Worm (Caenorhabditis elegans) whole organism, mixed stage, embryonic: Measurements from ENCODE around the gene bath-9.

Source experiments
- bed-3 ChIP-seq: fragments of 200-800 bp; sonication (Bioruptor generic); optimal IDR thresholded peaks from 3 replicates; lab custom pipeline; 2018; ENCODE audit warnings: mild to moderate bottlenecking, missing genetic modification characterization, moderate library complexity, missing compliant biosample characterization
- blmp-1 ChIP-seq: fragments of 150-350 bp; optimal IDR thresholded peaks from 2 replicates; lab custom pipeline; 2014; ENCODE audit warnings: missing biosample characterization, missing genetic modification characterization
- ceh-39 ChIP-seq: fragments of 150-350 bp; optimal IDR thresholded peaks from 2 replicates; lab custom pipeline; 2014; ENCODE audit warnings: missing biosample characterization, missing genetic modification characterization
- ceh-43 ChIP-seq: fragments of 200-800 bp; sonication (Bioruptor generic); optimal IDR thresholded peaks from 2 replicates; lab custom pipeline; 2018; ENCODE audit warnings: mild to moderate bottlenecking, missing genetic modification characterization, moderate library complexity, missing compliant biosample characterization
- ceh-83 ChIP-seq: fragments of 200-800 bp; sonication (Bioruptor generic); optimal IDR thresholded peaks from 2 replicates; lab custom pipeline; 2018; ENCODE audit warnings: mild to moderate bottlenecking, missing genetic modification characterization, missing compliant biosample characterization
- ces-1 ChIP-seq: fragments of 150-350 bp; optimal IDR thresholded peaks from 2 replicates; lab custom pipeline; 2014; ENCODE audit warnings: missing biosample characterization, missing genetic modification reagents, missing genetic modification characterization
- cnd-1 ChIP-seq: fragments of 200-800 bp; sonication (Bioruptor generic); optimal IDR thresholded peaks from 2 replicates; lab custom pipeline; 2018; ENCODE audit warnings: mild to moderate bottlenecking, missing genetic modification characterization, missing compliant biosample characterization
- elt-1 ChIP-seq: sonication (generic microtip); optimal IDR thresholded peaks from 2 replicates; lab custom pipeline; 2017; ENCODE audit warnings: missing genetic modification characterization, mild to moderate bottlenecking, missing compliant biosample characterization, antibody characterized with exemption, moderate library complexity, borderline replicate concordance; ENCODE audit not compliant: insufficient read depth
- elt-3 ChIP-seq: fragments of 150-350 bp; optimal IDR thresholded peaks from 2 replicates; lab custom pipeline; 2014; ENCODE audit warnings: missing biosample characterization, missing genetic modification characterization
- ham-2 ChIP-seq: fragments of 200-800 bp; sonication (Bioruptor generic); optimal IDR thresholded peaks from 2 replicates; lab custom pipeline; 2018; ENCODE audit warnings: mild to moderate bottlenecking, missing genetic modification characterization, missing compliant biosample characterization
- hlh-1 ChIP-seq: fragments of 150-350 bp; optimal IDR thresholded peaks from 2 replicates; lab custom pipeline; 2014; ENCODE audit warnings: missing biosample characterization, missing genetic modification reagents, missing genetic modification characterization
- lin-13 ChIP-seq: fragments of 150-350 bp; optimal IDR thresholded peaks from 2 replicates; lab custom pipeline; 2014; ENCODE audit warnings: missing biosample characterization, missing genetic modification characterization
- lin-32 ChIP-seq: fragments of 200-800 bp; sonication (Bioruptor generic); optimal IDR thresholded peaks from 2 replicates; lab custom pipeline; 2018; ENCODE audit warnings: mild to moderate bottlenecking, missing genetic modification characterization, missing compliant biosample characterization
- lsy-2 ChIP-seq: fragments of 150-350 bp; optimal IDR thresholded peaks from 2 replicates; lab custom pipeline; 2014; ENCODE audit warnings: missing biosample characterization, missing genetic modification characterization
- mab-5 ChIP-seq: fragments of 150-350 bp; optimal IDR thresholded peaks from 2 replicates; lab custom pipeline; 2014; ENCODE audit warnings: missing biosample characterization, missing genetic modification characterization
- mls-2 ChIP-seq: sonication (generic microtip); optimal IDR thresholded peaks from 2 replicates; lab custom pipeline; 2016; ENCODE audit warnings: mild to moderate bottlenecking, missing genetic modification characterization, moderate library complexity, missing compliant biosample characterization
- nhr-12 ChIP-seq: fragments of 150-350 bp; optimal IDR thresholded peaks from 2 replicates; lab custom pipeline; 2014; ENCODE audit warnings: missing biosample characterization, missing genetic modification characterization
- nhr-2 ChIP-seq: fragments of 150-350 bp; optimal IDR thresholded peaks from 2 replicates; lab custom pipeline; 2014; ENCODE audit warnings: missing biosample characterization, missing genetic modification characterization
- nhr-237 ChIP-seq: fragments of 150-350 bp; optimal IDR thresholded peaks from 2 replicates; lab custom pipeline; 2014; ENCODE audit warnings: missing biosample characterization, missing genetic modification characterization
- nhr-76 ChIP-seq: sonication (generic microtip); optimal IDR thresholded peaks from 2 replicates; lab custom pipeline; 2017; ENCODE audit warnings: missing biosample characterization, missing genetic modification characterization
- pha-4 ChIP-seq: fragments of 150-350 bp; optimal IDR thresholded peaks from 2 replicates; lab custom pipeline; 2018; ENCODE audit warnings: missing biosample characterization, missing genetic modification reagents, missing genetic modification characterization
- sem-2 ChIP-seq: fragments of 200-800 bp; sonication (Bioruptor generic); optimal IDR thresholded peaks from 2 replicates; lab custom pipeline; 2018; ENCODE audit warnings: mild to moderate bottlenecking, missing genetic modification characterization, missing compliant biosample characterization
- snpc-4 ChIP-seq: fragments of 150-350 bp; optimal IDR thresholded peaks from 2 replicates; lab custom pipeline; 2014; ENCODE audit warnings: missing biosample characterization, missing genetic modification characterization
- sptf-1 ChIP-seq: sonication (generic microtip); optimal IDR thresholded peaks from 2 replicates; lab custom pipeline; 2017; ENCODE audit warnings: mild to moderate bottlenecking, missing genetic modification characterization, moderate library complexity, missing compliant biosample characterization
- tbx-8 ChIP-seq: fragments of 200-800 bp; sonication (Bioruptor generic); optimal IDR thresholded peaks from 2 replicates; lab custom pipeline; 2018; ENCODE audit warnings: mild to moderate bottlenecking, missing genetic modification characterization, moderate library complexity, missing compliant biosample characterization
- unc-39 ChIP-seq: fragments of 150-350 bp; optimal IDR thresholded peaks from 2 replicates; lab custom pipeline; 2014; ENCODE audit warnings: missing biosample characterization, missing genetic modification characterization
- zip-8 ChIP-seq: fragments of 150-350 bp; optimal IDR thresholded peaks from 2 replicates; lab custom pipeline; 2014; ENCODE audit warnings: missing biosample characterization, missing genetic modification characterization
- ztf-11 ChIP-seq: fragments of 150-350 bp; optimal IDR thresholded peaks from 2 replicates; lab custom pipeline; 2014; ENCODE audit warnings: missing biosample characterization, missing genetic modification characterization

The bath-9 gene

DNA sequence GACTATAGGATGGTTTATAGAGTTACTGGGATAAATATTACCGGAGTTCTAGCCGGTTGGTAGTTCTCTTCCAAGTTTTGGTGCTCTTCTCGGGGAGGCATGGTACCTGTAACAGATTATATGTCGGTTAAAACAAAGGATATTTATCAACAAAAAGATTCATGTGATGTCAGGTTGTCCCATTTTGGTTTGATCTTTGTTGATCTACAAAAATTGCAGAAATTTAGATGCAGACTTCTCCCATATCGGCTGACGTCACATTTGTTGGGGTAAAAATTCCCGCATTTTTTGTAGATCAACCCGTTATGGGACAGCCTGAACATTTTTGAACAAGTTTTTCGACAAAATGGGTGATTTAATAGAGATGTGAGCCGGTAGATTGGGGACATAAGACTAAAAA is 8.8 kb upstream of the bath-9 start, which contains the start of gene Y49F6C.7:
Gene Y49F6C.7 (minus strand): TSS at position 101 of the 400 bp plus-strand sequence.
- TF ChIP-seq ceh-83 (GFP tag; lab: Kevin White, UChicago) (no peak), nhr-2 (tag; lab: Kevin White, UChicago) (no peak), nhr-12 (no peak), nhr-237 (tag; lab: Kevin White, UChicago) (no peak), sem-2 (GFP tag; lab: Kevin White, UChicago) (no peak), ceh-43 (no peak), blmp-1 (tag; lab: Kevin White, UChicago) (no peak), lin-13 (tag; lab: Kevin White, UChicago) (no peak), nhr-76 (tag; lab: Kevin White, UChicago) (no peak), bed-3 (GFP tag; lab: Kevin White, UChicago) (no peak), tbx-8 (GFP tag; lab: Kevin White, UChicago) (no peak), unc-39 (tag; lab: Kevin White, UChicago) (no peak), lin-32 (GFP tag; lab: Kevin White, UChicago) (no peak), cnd-1 (no peak), elt-1 (tag; lab: Kevin White, UChicago) (no peak), elt-3 (tag; lab: Kevin White, UChicago) (no peak)

DNA sequence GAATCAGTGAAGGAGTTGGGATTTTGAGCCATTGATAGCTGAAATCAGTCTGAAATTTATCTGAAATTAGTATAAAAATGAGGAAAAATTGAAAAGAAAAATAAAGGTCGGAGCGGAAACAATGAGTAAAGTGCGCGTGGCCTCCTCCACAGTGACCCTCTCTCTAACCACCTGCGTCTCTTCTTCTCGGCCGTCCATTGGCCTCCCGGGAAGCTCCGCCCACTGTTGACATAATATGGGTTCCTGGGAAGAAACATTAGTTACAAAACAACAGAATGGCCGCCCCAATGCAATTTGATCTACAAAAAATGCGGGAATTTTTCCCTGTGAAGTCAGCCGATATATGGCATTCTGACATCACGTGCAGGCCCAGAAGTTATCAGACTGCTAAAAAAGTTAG is 6.8 kb upstream of the bath-9 start, which contains the start of gene Y49F6C.8:
Gene Y49F6C.8 (minus strand): TSS at position 51 of the 400 bp plus-strand sequence.
- no peak for TF ChIP-seq lin-32 (GFP tag; lab: Kevin White, UChicago)
- no peak for TF ChIP-seq zip-8 (tag; lab: Kevin White, UChicago)
- no peak for TF ChIP-seq sem-2 (GFP tag; lab: Kevin White, UChicago)
- peak; percentile 87 for TF ChIP-seq lsy-2 (tag; lab: Kevin White, UChicago)
- TF ChIP-seq bed-3 (GFP tag; lab: Kevin White, UChicago): no peak

DNA sequence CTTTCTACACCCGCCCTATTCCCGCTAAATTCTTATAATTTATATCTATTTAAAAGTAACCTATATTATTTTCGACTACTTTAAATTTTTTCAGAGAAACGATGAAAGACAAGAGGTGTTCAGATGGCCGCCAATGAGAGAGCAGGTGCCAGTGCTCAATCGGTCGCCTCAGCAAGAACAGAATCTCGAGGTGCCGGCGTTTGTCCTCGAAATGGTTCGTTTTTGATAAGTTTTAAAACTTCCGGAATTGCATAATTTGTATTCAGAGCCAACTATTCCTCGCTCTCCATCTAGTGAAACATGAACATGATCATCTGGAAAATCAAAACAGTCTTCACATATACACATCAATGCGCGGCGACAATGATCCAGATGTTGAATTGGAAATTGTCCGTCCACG is 5.9 kb upstream of the bath-9 start, which contains the start of gene bath-23:
Gene bath-23 (plus strand): TSS at position 301 of the 400 bp plus-strand sequence.
- TF ChIP-seq ceh-39: no peak
- no peak for TF ChIP-seq ham-2 (GFP tag; lab: Kevin White, UChicago)
- TF ChIP-seq mab-5 (tag; lab: Kevin White, UChicago): no peak
- no peak for TF ChIP-seq ztf-11 (tag; lab: Kevin White, UChicago)
- no peak for TF ChIP-seq mls-2
- no peak for TF ChIP-seq nhr-76 (tag; lab: Kevin White, UChicago)
- no peak for TF ChIP-seq unc-39 (tag; lab: Kevin White, UChicago)
- TF ChIP-seq sptf-1 (tag; lab: Kevin White, UChicago): no peak
- TF ChIP-seq, all 35 proteins: peak for 0

DNA sequence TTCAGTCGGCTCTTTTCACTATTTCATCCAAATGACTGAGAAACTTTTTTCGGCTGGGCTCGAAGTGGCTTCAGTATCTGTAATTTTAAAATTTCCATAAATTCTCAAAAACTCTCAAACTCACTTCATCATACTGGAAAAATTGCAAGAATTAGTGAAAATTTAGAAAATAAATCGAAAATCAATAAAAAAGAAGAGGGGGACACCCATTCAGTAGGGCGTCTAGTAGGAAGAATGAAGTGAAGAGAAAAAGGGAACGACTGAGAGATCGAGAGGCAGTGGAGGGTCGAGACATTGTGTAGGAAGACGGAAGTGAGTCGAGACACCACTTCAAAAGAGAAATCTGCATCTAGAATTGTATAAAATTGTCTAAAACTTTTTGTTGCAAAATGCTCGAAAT is 3.0 kb upstream of the bath-9 start:
- TF ChIP-seq ces-1 (GFP tag; lab: Kevin White, UChicago) (peak; percentile 77), nhr-12 (no peak)

DNA sequence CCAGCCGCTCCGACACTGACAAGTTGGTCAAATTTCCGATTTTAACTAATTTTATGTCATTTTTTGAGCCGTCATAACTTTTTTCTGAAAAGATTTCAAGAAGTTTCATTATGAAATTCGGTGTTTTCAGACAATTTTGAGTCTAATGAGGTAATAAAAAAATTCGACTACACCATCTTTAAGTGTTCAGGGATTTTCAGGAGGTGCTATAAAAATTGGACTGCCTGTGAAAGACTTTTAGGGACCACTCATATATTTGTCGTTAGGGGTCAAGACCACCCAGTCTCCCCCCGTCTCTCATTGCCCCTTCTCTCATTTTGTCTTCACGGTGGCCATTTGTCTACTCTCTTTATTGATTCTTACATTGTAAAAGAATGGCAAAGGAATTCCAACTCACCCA is 2.1 kb upstream of the bath-9 start, which contains the start of gene bath-10:
Gene bath-10 (plus strand): TSS at position 301 of the 400 bp plus-strand sequence.
- no peak for TF ChIP-seq ceh-39
- TF ChIP-seq nhr-2 (tag; lab: Kevin White, UChicago): peak; percentile 22
- no peak for TF ChIP-seq ztf-11 (tag; lab: Kevin White, UChicago)
- no peak for TF ChIP-seq mab-5 (tag; lab: Kevin White, UChicago)

DNA sequence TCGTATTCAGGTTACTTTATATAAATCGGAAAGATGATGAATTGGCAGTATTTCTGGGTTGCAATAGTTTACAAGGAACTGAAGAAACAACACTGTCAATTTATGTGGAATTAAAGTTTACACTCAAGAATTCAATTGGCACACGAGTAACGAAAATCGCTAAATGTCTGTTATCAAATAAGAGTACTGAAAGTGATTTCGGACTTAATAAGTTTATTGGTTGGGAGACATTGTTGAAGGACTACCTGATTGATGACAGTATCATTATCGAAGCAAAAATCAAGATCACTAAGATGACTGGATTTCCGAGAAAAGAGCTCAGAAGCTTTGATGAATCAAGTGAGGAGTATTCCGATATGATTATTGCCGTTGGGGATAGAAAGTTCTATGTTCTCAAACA is 1.6 kb upstream of the bath-9 start:
- TF ChIP-seq unc-39 (tag; lab: Kevin White, UChicago): no peak
- no peak for TF ChIP-seq lin-32 (GFP tag; lab: Kevin White, UChicago)
- no peak for TF ChIP-seq snpc-4 (tag; lab: Kevin White, UChicago)
- TF ChIP-seq hlh-1: no peak
- TF ChIP-seq cnd-1: no peak
- no peak for TF ChIP-seq pha-4 (tag; lab: Kevin White, UChicago)
- no peak for TF ChIP-seq elt-1 (tag; lab: Kevin White, UChicago)
- TF ChIP-seq ceh-39: no peak
- no peak for TF ChIP-seq nhr-237 (tag; lab: Kevin White, UChicago)
- TF ChIP-seq sem-2 (GFP tag; lab: Kevin White, UChicago): no peak
- no peak for TF ChIP-seq ces-1 (GFP tag; lab: Kevin White, UChicago)
